Fruit fly (Drosophila melanogaster): ENCODE measurements around the gene Eip63E.

Gene Eip63E

DNA sequence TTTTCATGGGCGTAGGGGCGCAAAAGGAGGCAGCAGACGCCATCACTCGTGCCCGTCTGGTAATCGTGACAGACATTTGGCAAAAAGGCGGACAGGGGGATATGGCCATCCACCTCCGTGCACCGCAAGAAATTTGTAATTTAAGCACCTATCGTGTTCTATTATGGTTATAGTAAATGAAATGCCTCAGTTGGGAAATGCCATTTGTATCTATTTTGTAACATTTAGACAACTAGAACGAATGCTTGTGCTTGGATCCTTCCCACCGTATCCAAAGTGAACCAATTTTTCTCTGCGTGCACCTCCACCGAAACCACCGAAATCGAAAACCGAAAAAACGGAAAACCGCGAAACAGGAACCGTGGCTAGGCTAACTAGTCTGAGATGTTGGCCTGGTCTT is 141.3 kb downstream of the Eip63E start (continued):
- TF ChIP-seq pdm3 (GFP tag; optimal IDR thresholded peaks at IDR 0.05): peak; percentile 50
- TF ChIP-seq dsx (GFP tag; optimal IDR thresholded peaks at IDR 0.05; ENCODE audit: poor library complexity, severe bottlenecking): no peak
- peak; percentile 73 for TF ChIP-seq CG4318 (GFP tag; optimal IDR thresholded peaks at IDR 0.05)
- no peak for TF ChIP-seq CG6808 (GFP tag; optimal IDR thresholded peaks at IDR 0.05)
- peak; percentile 83 for TF ChIP-seq Eip78C (GFP tag)
- peak; percentile 41 for TF ChIP-seq CG10631 (GFP tag; optimal IDR thresholded peaks at IDR 0.05)
- TF ChIP-seq salr (GFP tag; optimal IDR thresholded peaks at IDR 0.05): peak in 1 of 2 experiments; percentile 14
- TF ChIP-seq CG32006 (GFP tag; optimal IDR thresholded peaks at IDR 0.05): peak; percentile 85
- no peak for TF ChIP-seq CG8319 (GFP tag; optimal IDR thresholded peaks at IDR 0.05)

DNA sequence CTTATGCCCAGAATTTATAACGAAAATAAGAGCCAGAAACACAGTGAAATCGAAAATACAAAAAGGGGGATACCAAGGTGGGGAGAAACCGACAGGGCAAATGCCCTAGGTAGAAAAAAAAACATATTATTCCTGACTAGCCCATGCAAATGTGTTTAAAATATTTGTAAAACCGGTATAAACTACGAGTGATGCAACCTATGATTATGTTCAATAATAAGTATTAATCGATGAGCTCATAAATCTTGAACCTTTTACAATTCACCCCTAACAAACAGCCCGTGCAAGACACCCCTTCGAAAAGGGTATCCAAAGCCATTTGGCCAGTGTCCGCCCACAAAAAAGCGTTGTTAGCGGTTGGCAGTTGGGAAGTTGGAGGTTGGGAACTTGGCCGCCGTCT is 142.3 kb downstream of the Eip63E start:
- no peak for TF ChIP-seq Sox102F (GFP tag; optimal IDR thresholded peaks at IDR 0.05)
- TF ChIP-seq esn (GFP tag; optimal IDR thresholded peaks at IDR 0.05): peak; percentile 24
- TF ChIP-seq pdm3 (GFP tag; optimal IDR thresholded peaks at IDR 0.05): no peak
- no peak for TF ChIP-seq CG9139 (GFP tag; optimal IDR thresholded peaks at IDR 0.05)
- no peak for TF ChIP-seq CG6854 (GFP tag; optimal IDR thresholded peaks at IDR 0.05)
- TF ChIP-seq CG6163 (GFP tag; IDR thresholded peaks at IDR 0.05): no peak
- TF ChIP-seq net (GFP tag; optimal IDR thresholded peaks at IDR 0.05): no peak
- no peak for TF ChIP-seq lz (GFP tag; optimal IDR thresholded peaks at IDR 0.05)
- peak; percentile 0 for TF ChIP-seq Ets21C (GFP tag; optimal IDR thresholded peaks at IDR 0.05)
- TF ChIP-seq Hr38 (GFP tag; optimal IDR thresholded peaks at IDR 0.05): no peak
- peak; percentile 65 for TF ChIP-seq Eip78C (GFP tag)
- TF ChIP-seq CG15336 (GFP tag; IDR thresholded peaks at IDR 0.05): no peak
- TF ChIP-seq CG3919 (GFP tag; optimal IDR thresholded peaks at IDR 0.05): no peak
- peak; percentile 18 for TF ChIP-seq Met (GFP tag; optimal IDR thresholded peaks at IDR 0.05)
- TF ChIP-seq achi (GFP tag; optimal IDR thresholded peaks at IDR 0.05): no peak
- TF ChIP-seq CG8632 (GFP tag; optimal IDR thresholded peaks at IDR 0.05): no peak
- TF ChIP-seq CG8119 (GFP tag; IDR thresholded peaks at IDR 0.05): no peak
- TF ChIP-seq dac (GFP tag; optimal IDR thresholded peaks at IDR 0.05): no peak
- TF ChIP-seq OdsH (GFP tag; optimal IDR thresholded peaks at IDR 0.05): peak; percentile 7
- TF ChIP-seq Blimp-1 (GFP tag; optimal IDR thresholded peaks at IDR 0.05): peak; percentile 25
- no peak for TF ChIP-seq salr (GFP tag; optimal IDR thresholded peaks at IDR 0.05)
- no peak for TF ChIP-seq Sox14 (GFP tag; optimal IDR thresholded peaks at IDR 0.05)
- no peak for TF ChIP-seq CG32006 (GFP tag; optimal IDR thresholded peaks at IDR 0.05)
- TF ChIP-seq Hr39 (GFP tag; optimal IDR thresholded peaks at IDR 0.05): peak; percentile 19
- no peak for TF ChIP-seq cyc (GFP tag; optimal IDR thresholded peaks at IDR 0.05)
- no peak for TF ChIP-seq CG6276 (GFP tag; optimal IDR thresholded peaks at IDR 0.05)
- no peak for TF ChIP-seq Hr4 (GFP tag; optimal IDR thresholded peaks at IDR 0.05)
- TF ChIP-seq CG10669 (GFP tag; optimal IDR thresholded peaks at IDR 0.05): no peak
- no peak for TF ChIP-seq dsx (GFP tag; optimal IDR thresholded peaks at IDR 0.05; ENCODE audit: poor library complexity, severe bottlenecking)
- no peak for TF ChIP-seq CG10631 (GFP tag; optimal IDR thresholded peaks at IDR 0.05)
- TF ChIP-seq Smox (GFP tag; optimal IDR thresholded peaks at IDR 0.05): peak; percentile 22
- TF ChIP-seq CG11902 (GFP tag; optimal IDR thresholded peaks at IDR 0.05): no peak
- peak; percentile 66 for TF ChIP-seq svp (GFP tag)
- no peak for TF ChIP-seq CG6792 (GFP tag; optimal IDR thresholded peaks at IDR 0.05)
- no peak for TF ChIP-seq Gug (GFP tag; IDR thresholded peaks at IDR 0.05)

DNA sequence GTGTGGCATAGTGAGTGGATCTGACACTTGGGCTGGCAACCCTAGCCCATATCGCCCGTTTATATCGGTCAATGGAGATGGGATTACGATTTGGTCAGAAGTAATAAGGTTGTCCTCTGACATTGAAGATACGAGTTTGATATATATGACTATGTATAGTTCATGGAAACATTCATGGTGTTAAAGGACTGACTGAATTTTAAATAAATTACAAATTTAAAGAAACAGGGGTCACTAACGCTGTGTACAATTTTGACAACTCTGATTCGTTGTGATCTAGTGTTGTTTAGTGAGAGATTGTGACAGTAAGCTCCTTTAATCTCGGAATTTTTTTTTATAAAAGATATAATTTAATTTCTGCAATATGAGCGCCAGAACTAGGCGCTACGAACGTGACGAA is 143.2 kb downstream of the Eip63E start, which contains the start of gene CG43098:
Gene CG43098, plus strand, starts transcription at position 301 of the 400 bp plus-strand sequence.
- TF ChIP-seq vri (GFP tag; optimal IDR thresholded peaks at IDR 0.05): no peak
- TF ChIP-seq CG7368 (GFP tag; optimal IDR thresholded peaks at IDR 0.05): no peak
- no peak for TF ChIP-seq CG11762 (GFP tag; optimal IDR thresholded peaks at IDR 0.05; ENCODE audit: insufficient read depth)
- TF ChIP-seq CG6163 (GFP tag; IDR thresholded peaks at IDR 0.05): no peak
- TF ChIP-seq achi (GFP tag; optimal IDR thresholded peaks at IDR 0.05): no peak
- TF ChIP-seq CG6792 (GFP tag; optimal IDR thresholded peaks at IDR 0.05): no peak
- no peak for TF ChIP-seq cyc (GFP tag; optimal IDR thresholded peaks at IDR 0.05)
- no peak for TF ChIP-seq Hr38 (GFP tag; optimal IDR thresholded peaks at IDR 0.05)
- no peak for TF ChIP-seq Eip78C (GFP tag)
- TF ChIP-seq svp (GFP tag): no peak
- no peak for TF ChIP-seq CG15336 (GFP tag; IDR thresholded peaks at IDR 0.05)
- no peak for TF ChIP-seq fkh (GFP tag; optimal IDR thresholded peaks at IDR 0.05)
- no peak for TF ChIP-seq fd59A (GFP tag; optimal IDR thresholded peaks at IDR 0.05)
- TF ChIP-seq Hr4 (GFP tag; optimal IDR thresholded peaks at IDR 0.05): no peak
- no peak for TF ChIP-seq lz (GFP tag; optimal IDR thresholded peaks at IDR 0.05)
- no peak for TF ChIP-seq Eip93F (GFP tag; optimal IDR thresholded peaks at IDR 0.05)
- TF ChIP-seq net (GFP tag; optimal IDR thresholded peaks at IDR 0.05): no peak
- TF ChIP-seq OdsH (GFP tag; optimal IDR thresholded peaks at IDR 0.05): no peak

Data from whole organism, prepupa.